Fruit fly (Drosophila melanogaster): ENCODE data around the gene CG32100.
A peak's percentile ranks its signal among the peaks of the same experiment; 100 is the strongest.

CG32100 gene

DNA sequence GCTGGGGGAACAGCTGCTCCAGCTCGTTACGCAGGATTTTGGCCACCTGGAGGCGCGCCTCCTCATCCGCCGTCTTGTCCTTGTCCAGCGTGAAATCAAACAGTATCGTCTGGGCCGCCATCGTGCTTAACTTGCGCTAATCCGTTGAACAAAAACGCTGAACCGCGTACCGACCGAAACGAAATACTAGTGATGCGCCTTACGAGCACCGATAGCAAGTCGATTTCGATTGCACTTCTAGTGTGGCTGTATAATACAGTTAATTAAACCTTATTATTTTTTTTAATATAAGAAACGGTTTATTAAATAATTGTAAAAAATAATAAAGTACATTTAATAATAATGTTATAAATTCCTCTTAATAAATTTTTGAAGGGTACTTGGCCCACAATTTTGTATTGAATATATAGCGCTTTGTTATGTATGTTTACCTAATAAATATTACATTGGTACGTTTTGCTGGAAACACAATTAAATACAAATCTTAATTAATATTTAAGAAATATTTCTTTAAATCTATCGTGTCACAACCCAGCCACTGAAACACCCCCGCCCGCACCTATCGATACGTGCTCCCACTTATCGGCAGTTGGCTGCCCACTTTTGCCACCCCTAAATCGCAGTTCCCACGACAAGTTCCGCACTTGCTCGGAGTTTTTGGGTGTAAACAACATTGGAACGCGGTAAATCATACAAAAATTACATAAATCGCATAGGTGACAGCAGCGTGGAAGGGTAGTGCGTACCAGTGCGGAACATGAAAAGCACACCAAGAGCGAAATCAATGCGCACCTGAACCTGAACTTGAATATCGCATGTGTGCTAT is 9.9 kb downstream of the CG32100 start, which contains the start of the genes Sms and INPP5E (continued):
- TF ChIP-seq Sox102F (GFP tag; optimal IDR thresholded peaks at IDR 0.05) (peak; percentile 49), CG6683 (GFP tag; optimal IDR thresholded peaks at IDR 0.05) (no peak), CG4707 (GFP tag; optimal IDR thresholded peaks at IDR 0.05) (no peak), Sin3A (optimal IDR thresholded peaks at IDR 0.05) (peak; percentile 26), yki (optimal IDR thresholded peaks at IDR 0.05) (no peak), CG2712 (tag; optimal IDR thresholded peaks at IDR 0.05) (peak; percentile 75), Jarid2 (GFP tag; optimal IDR thresholded peaks at IDR 0.05) (no peak), CG18764 (GFP tag; optimal IDR thresholded peaks at IDR 0.05) (no peak), usp (GFP tag; optimal IDR thresholded peaks at IDR 0.05) (no peak), rib (GFP tag; IDR thresholded peaks at IDR 0.05) (peak; percentile 36; the same call in 1 of the 2 replicates), bsh (GFP tag; optimal IDR thresholded peaks at IDR 0.05) (peak in 1 of 2 experiments; percentile 50), Nf-YB (GFP tag; optimal IDR thresholded peaks at IDR 0.05) (peak; percentile 35), CG17359 (tag; optimal IDR thresholded peaks at IDR 0.05) (peak; percentile 55), tio (GFP tag; optimal IDR thresholded peaks at IDR 0.05) (no peak), trh (GFP tag; optimal IDR thresholded peaks at IDR 0.05) (no peak), psq (GFP tag; optimal IDR thresholded peaks at IDR 0.05) (peak; percentile 14), HLH4C (GFP tag; IDR thresholded peaks at IDR 0.05; ENCODE audit: partially characterized antibody) (peak; percentile 80), CG34376 (GFP tag; optimal IDR thresholded peaks at IDR 0.05) (no peak), eve (GFP tag; optimal IDR thresholded peaks at IDR 0.05) (no peak), CG12219 (GFP tag; optimal IDR thresholded peaks at IDR 0.05) (no peak), odd (GFP tag; optimal IDR thresholded peaks at IDR 0.05) (peak; percentile 43), mam (GFP tag; optimal IDR thresholded peaks at IDR 0.05) (no peak), ssp (GFP tag; IDR thresholded peaks at IDR 0.05) (peak; percentile 46), Meics (GFP tag; optimal IDR thresholded peaks at IDR 0.05) (peak; percentile 54), CG13894 (tag; optimal IDR thresholded peaks at IDR 0.05) (no peak), Gug (GFP tag; IDR thresholded peaks at IDR 0.05) (peak; percentile 62; the same call in 2 of the 4 replicates), abd-A (tag; optimal IDR thresholded peaks at IDR 0.05) (no peak), tin (GFP tag; optimal IDR thresholded peaks at IDR 0.05) (peak; percentile 60), Dfd (GFP tag; optimal IDR thresholded peaks at IDR 0.05) (no peak), salm (tag; optimal IDR thresholded peaks at IDR 0.05) (no peak), CG9609 (GFP tag; optimal IDR thresholded peaks at IDR 0.05) (no peak), CG14050 (GFP tag; IDR thresholded peaks at IDR 0.05) (no peak), fd102C (GFP tag; optimal IDR thresholded peaks at IDR 0.05) (no peak), crp (GFP tag; optimal IDR thresholded peaks at IDR 0.05) (peak in 1 of 2 experiments; percentile 5), grn (GFP tag; optimal IDR thresholded peaks at IDR 0.05) (no peak), slp2 (GFP tag; optimal IDR thresholded peaks at IDR 0.05) (no peak), nom (GFP tag; optimal IDR thresholded peaks at IDR 0.05) (no peak), gsb-n (tag; optimal IDR thresholded peaks at IDR 0.05) (peak; percentile 49), Scr (GFP tag; IDR thresholded peaks at IDR 0.05; ENCODE audit: partially characterized antibody) (peak; percentile 87), CG17385 (GFP tag; optimal IDR thresholded peaks at IDR 0.05) (peak; percentile 19), nerfin-2 (GFP tag; IDR thresholded peaks at IDR 0.05; ENCODE audit: partially characterized antibody) (peak; percentile 84), CG17829 (tag; optimal IDR thresholded peaks at IDR 0.05) (peak; percentile 65), CG17802 (tag; optimal IDR thresholded peaks at IDR 0.05) (no peak), CG6272 (GFP tag; IDR thresholded peaks at IDR 0.05) (peak; percentile 76), CG12299 (tag; optimal IDR thresholded peaks at IDR 0.05) (no peak), CG11695 (GFP tag; IDR thresholded peaks at IDR 0.05) (0 out of 3 replicates have a peak, but pooled peaks have one; percentile 10), sisA (GFP tag; IDR thresholded peaks at IDR 0.05) (peak; percentile 44), CG10979 (tag; optimal IDR thresholded peaks at IDR 0.05) (peak; percentile 34), Eip74EF (GFP tag; optimal IDR thresholded peaks at IDR 0.05) (no peak)

All from whole organism, embryonic.